Fruit fly (Drosophila melanogaster) whole organism, embryonic: ENCODE data around the gene asun.

ENCODE experiments used
- Adf1 ChIP-seq: fragments of 200-800 bp; sonication (Bioruptor generic); IDR thresholded peaks from 2 replicates; pipeline ENCODE4 v1.3.6; 2022; ENCODE audit warnings: missing biosample characterization, missing genetic modification characterization
- Aef1 ChIP-seq: fragments of 200-800 bp; sonication (Bioruptor generic); IDR thresholded peaks from 3 replicates; pipeline ENCODE4 v1.3.6; 2022; ENCODE audit warnings: missing biosample characterization, missing genetic modification characterization
- C15 ChIP-seq: fragments of 200-800 bp; sonication (Bioruptor generic); IDR thresholded peaks from 3 replicates; pipeline ENCODE4 v1.3.6; 2022; ENCODE audit warnings: missing biosample characterization, missing genetic modification characterization
- CG10267 ChIP-seq: fragments of 200-800 bp; sonication (Bioruptor generic); optimal IDR thresholded peaks from 2 replicates; lab custom pipeline; 2018; ENCODE audit warnings: missing biosample characterization, mild to moderate bottlenecking, missing genetic modification characterization, moderate library complexity
- CG11247 ChIP-seq: fragments of 200-800 bp; sonication (Bioruptor generic); IDR thresholded peaks from 2 replicates; pipeline ENCODE4 v1.3.6; 2022; ENCODE audit warnings: missing biosample characterization, missing genetic modification characterization
- CG1233 ChIP-seq: fragments of 200-800 bp; sonication (Bioruptor generic); optimal IDR thresholded peaks from 4 replicates; lab custom pipeline; 2018; ENCODE audit warnings: missing biosample characterization, mild to moderate bottlenecking, missing genetic modification characterization
- CG14441 ChIP-seq: fragments of 200-800 bp; sonication (Bioruptor generic); IDR thresholded peaks from 2 replicates; pipeline ENCODE4 v1.3.6; 2022; ENCODE audit warnings: missing biosample characterization, missing genetic modification characterization
- CG1603 ChIP-seq: fragments of 200-800 bp; sonication (Bioruptor generic); optimal IDR thresholded peaks from 2 replicates; lab custom pipeline; 2019; ENCODE audit warnings: missing biosample characterization, mild to moderate bottlenecking, missing genetic modification characterization, moderate library complexity
- CG17385 ChIP-seq: fragments of 200-800 bp; sonication (Bioruptor generic); optimal IDR thresholded peaks from 3 replicates; lab custom pipeline; 2018; ENCODE audit warnings: missing biosample characterization, mild to moderate bottlenecking, missing genetic modification characterization
- CG2199 ChIP-seq: fragments of 200-800 bp; sonication (Bioruptor generic); IDR thresholded peaks from 3 replicates; pipeline ENCODE4 v1.3.6; 2022; ENCODE audit warnings: missing biosample characterization, missing genetic modification characterization
- CG3163 ChIP-seq: fragments of 200-800 bp; sonication (Bioruptor generic); optimal IDR thresholded peaks from 3 replicates; lab custom pipeline; 2016; ENCODE audit warnings: missing biosample characterization, missing genetic modification characterization
- CG34224 ChIP-seq: fragments of 200-800 bp; sonication (Bioruptor generic); IDR thresholded peaks from 3 replicates; pipeline ENCODE4 v1.3.6; 2022; ENCODE audit warnings: missing biosample characterization, missing genetic modification characterization; ENCODE audit not compliant: partially characterized antibody
- CG34422 ChIP-seq: fragments of 200-800 bp; sonication (Bioruptor generic); IDR thresholded peaks from 3 replicates; pipeline ENCODE4 v1.3.6; 2022; ENCODE audit warnings: missing biosample characterization, missing genetic modification characterization
- CG5180 ChIP-seq: fragments of 200-800 bp; sonication (Bioruptor generic); optimal IDR thresholded peaks from 3 replicates; lab custom pipeline; 2017; ENCODE audit warnings: missing biosample characterization, missing genetic modification characterization, mild to moderate bottlenecking, moderate library complexity, missing genetic modification reagents
- CG6175 ChIP-seq: fragments of 200-800 bp; sonication (Bioruptor generic); IDR thresholded peaks from 3 replicates; pipeline ENCODE4 v1.3.6; 2022; ENCODE audit warnings: missing biosample characterization, missing genetic modification characterization
- CG7271 ChIP-seq: fragments of 200-800 bp; sonication (Bioruptor generic); optimal IDR thresholded peaks from 2 replicates; lab custom pipeline; 2018; ENCODE audit warnings: missing biosample characterization, mild to moderate bottlenecking, missing genetic modification characterization, moderate library complexity
- CG7928 ChIP-seq: fragments of 200-800 bp; sonication (Bioruptor generic); optimal IDR thresholded peaks from 2 replicates; lab custom pipeline; 2017; ENCODE audit warnings: missing biosample characterization, mild to moderate bottlenecking, missing genetic modification characterization
- CG8290 ChIP-seq, 3 experiments: fragments of 200-800 bp; sonication (Bioruptor generic); optimal IDR thresholded peaks; 2 replicates each; lab custom pipeline; 2016 to 2019; ENCODE audit warnings: missing biosample characterization in 3 of 3, missing genetic modification characterization in 3 of 3, mild to moderate bottlenecking in 2 of 3, moderate library complexity in 1 of 3
- CG9609 ChIP-seq: fragments of 200-800 bp; sonication (Bioruptor generic); optimal IDR thresholded peaks from 3 replicates; lab custom pipeline; 2016; ENCODE audit warnings: missing biosample characterization, missing genetic modification characterization
- CG9727 ChIP-seq: fragments of 200-800 bp; sonication (Bioruptor generic); optimal IDR thresholded peaks from 3 replicates; lab custom pipeline; 2017; ENCODE audit warnings: missing biosample characterization, mild to moderate bottlenecking, missing genetic modification characterization
- CkIIα-i1 ChIP-seq: fragments of 200-800 bp; sonication (Bioruptor generic); IDR thresholded peaks from 2 replicates; pipeline ENCODE4 v1.3.6; 2022; ENCODE audit warnings: missing biosample characterization, missing genetic modification characterization
- Ets65A ChIP-seq: fragments of 200-800 bp; sonication (Bioruptor generic); peaks from one replicate; lab custom pipeline; 2016; ENCODE audit warnings: missing biosample characterization, missing genetic modification characterization
- GATAe ChIP-seq: fragments of 200-800 bp; sonication (Bioruptor generic); conservative IDR thresholded peaks from 2 replicates; pipeline ENCODE4 v1.3.6; 2022; ENCODE audit warnings: missing biosample characterization, missing genetic modification characterization
- Gug ChIP-seq: fragments of 200-800 bp; sonication (Bioruptor generic); IDR thresholded peaks from 4 replicates; pipeline ENCODE4 v1.3.6; 2022; ENCODE audit warnings: missing biosample characterization, missing genetic modification characterization
- Med ChIP-seq: fragments of 200-800 bp; sonication (Bioruptor generic); peaks from one replicate; lab custom pipeline; 2016; ENCODE audit warnings: missing biosample characterization, missing genetic modification characterization, mild to moderate bottlenecking, inconsistent platforms, moderate library complexity
- Meics ChIP-seq: fragments of 200-800 bp; sonication (Bioruptor generic); optimal IDR thresholded peaks from 2 replicates; lab custom pipeline; 2017; ENCODE audit warnings: missing biosample characterization, mild to moderate bottlenecking, missing genetic modification characterization
- Optix ChIP-seq: fragments of 200-800 bp; sonication (Bioruptor generic); IDR thresholded peaks from 3 replicates; pipeline ENCODE4 v1.3.6; 2022; ENCODE audit warnings: missing biosample characterization, missing genetic modification characterization
- Ssrp ChIP-seq: fragments of 200-800 bp; sonication (Bioruptor generic); optimal IDR thresholded peaks from 2 replicates; lab custom pipeline; 2018; ENCODE audit warnings: missing biosample characterization, mild to moderate bottlenecking, missing genetic modification characterization, moderate library complexity
- Trl ChIP-seq, 3 experiments: fragments of >200 bp in 2 of 3; fragments of 200-800 bp in 1 of 3; sonication (Bioruptor generic) in 1 of 3; optimal IDR thresholded peaks; 2 replicates in 1 of 3; 3 replicates in 2 of 3; lab custom pipeline; 2016 to 2017; ENCODE audit warnings: missing biosample characterization in 1 of 3, missing genetic modification characterization in 1 of 3
- abd-A ChIP-seq: fragments of 200-800 bp; sonication (Bioruptor generic); optimal IDR thresholded peaks from 3 replicates; lab custom pipeline; 2019; ENCODE audit warnings: missing biosample characterization, mild to moderate bottlenecking, missing genetic modification characterization, moderate library complexity
- fd102C ChIP-seq: fragments of 200-800 bp; sonication (Bioruptor generic); optimal IDR thresholded peaks from 2 replicates; lab custom pipeline; 2018; ENCODE audit warnings: missing biosample characterization, mild to moderate bottlenecking, missing genetic modification characterization, moderate library complexity
- gfzf ChIP-seq: fragments of 200-800 bp; sonication (Bioruptor generic); optimal IDR thresholded peaks from 2 replicates; lab custom pipeline; 2016; ENCODE audit warnings: missing biosample characterization, mild to moderate bottlenecking, missing genetic modification characterization, moderate library complexity
- gro ChIP-seq: fragments of 200-800 bp; sonication (Bioruptor generic); optimal IDR thresholded peaks from 2 replicates; lab custom pipeline; 2016; ENCODE audit warnings: missing biosample characterization, missing genetic modification characterization
- lab ChIP-seq: fragments of 200-800 bp; sonication (Bioruptor generic); optimal IDR thresholded peaks from 3 replicates; lab custom pipeline; 2017; ENCODE audit warnings: missing biosample characterization, missing genetic modification characterization, mild to moderate bottlenecking, moderate library complexity, missing genetic modification reagents
- otp ChIP-seq: fragments of 200-800 bp; sonication (Bioruptor generic); IDR thresholded peaks from 3 replicates; pipeline ENCODE4, ENCODE4 v1.3.6; 2022; ENCODE audit warnings: missing biosample characterization, missing genetic modification characterization
- pros ChIP-seq: fragments of 200-800 bp; sonication (Bioruptor generic); optimal IDR thresholded peaks from 3 replicates; lab custom pipeline; 2019; ENCODE audit warnings: missing biosample characterization, mild to moderate bottlenecking, missing genetic modification characterization, moderate library complexity
- psq ChIP-seq: fragments of 200-800 bp; sonication (Bioruptor generic); optimal IDR thresholded peaks from 2 replicates; lab custom pipeline; 2017; ENCODE audit warnings: missing biosample characterization, missing genetic modification characterization
- ranshi ChIP-seq: fragments of 200-800 bp; sonication (Bioruptor generic); IDR thresholded peaks from 2 replicates; pipeline ENCODE4 v1.3.6; 2022; ENCODE audit warnings: missing biosample characterization, missing genetic modification characterization
- rib ChIP-seq: fragments of 200-800 bp; sonication (Bioruptor generic); IDR thresholded peaks from 2 replicates; pipeline ENCODE4 v1.3.6; 2022; ENCODE audit warnings: missing biosample characterization, missing genetic modification characterization
- run ChIP-seq: fragments of 200-800 bp; sonication (Bioruptor generic); optimal IDR thresholded peaks from 3 replicates; lab custom pipeline; 2018; ENCODE audit warnings: missing biosample characterization, mild to moderate bottlenecking, missing genetic modification characterization
- sr ChIP-seq: fragments of 200-800 bp; sonication (Bioruptor generic); IDR thresholded peaks from 3 replicates; pipeline ENCODE4 v1.3.6; 2022; ENCODE audit warnings: missing biosample characterization, missing genetic modification characterization
- stwl ChIP-seq: fragments of 200-800 bp; sonication (Bioruptor generic); optimal IDR thresholded peaks from 3 replicates; lab custom pipeline; 2018; ENCODE audit warnings: missing biosample characterization, mild to moderate bottlenecking, missing genetic modification characterization, moderate library complexity
- tll ChIP-seq, 2 experiments: fragments of 200-800 bp in 1 of 2; fragments of >200 bp in 1 of 2; sonication (Bioruptor generic) in 1 of 2; optimal IDR thresholded peaks; 2 replicates each; lab custom pipeline; 2017 to 2019; ENCODE audit warnings: missing biosample characterization in 2 of 2, missing genetic modification characterization in 2 of 2, mild to moderate bottlenecking in 1 of 2, moderate library complexity in 1 of 2
- twi ChIP-seq: fragments of 200-800 bp; optimal IDR thresholded peaks from 2 replicates; lab custom pipeline; 2019; ENCODE audit warnings: missing biosample characterization, mild to moderate bottlenecking, missing genetic modification characterization, moderate library complexity
- unc-4 ChIP-seq: fragments of 200-800 bp; sonication (Bioruptor generic); IDR thresholded peaks from 2 replicates; pipeline ENCODE4 v1.3.6; 2022; ENCODE audit warnings: missing biosample characterization, missing genetic modification characterization; ENCODE audit not compliant: partially characterized antibody
- vvl ChIP-seq: fragments of 200-800 bp; sonication (Bioruptor generic); IDR thresholded peaks from 2 replicates; pipeline ENCODE4 v1.3.6; 2022; ENCODE audit warnings: missing biosample characterization, missing genetic modification characterization
- z ChIP-seq: fragments of 200-800 bp; sonication (Bioruptor generic); IDR thresholded peaks from 3 replicates; pipeline ENCODE4 v1.3.6; 2022; ENCODE audit warnings: missing biosample characterization, missing genetic modification characterization
- zen ChIP-seq: fragments of 200-800 bp; sonication (Bioruptor generic); optimal IDR thresholded peaks from 3 replicates; lab custom pipeline; 2018; ENCODE audit warnings: missing biosample characterization, mild to moderate bottlenecking, missing genetic modification characterization, moderate library complexity

asun gene

DNA sequence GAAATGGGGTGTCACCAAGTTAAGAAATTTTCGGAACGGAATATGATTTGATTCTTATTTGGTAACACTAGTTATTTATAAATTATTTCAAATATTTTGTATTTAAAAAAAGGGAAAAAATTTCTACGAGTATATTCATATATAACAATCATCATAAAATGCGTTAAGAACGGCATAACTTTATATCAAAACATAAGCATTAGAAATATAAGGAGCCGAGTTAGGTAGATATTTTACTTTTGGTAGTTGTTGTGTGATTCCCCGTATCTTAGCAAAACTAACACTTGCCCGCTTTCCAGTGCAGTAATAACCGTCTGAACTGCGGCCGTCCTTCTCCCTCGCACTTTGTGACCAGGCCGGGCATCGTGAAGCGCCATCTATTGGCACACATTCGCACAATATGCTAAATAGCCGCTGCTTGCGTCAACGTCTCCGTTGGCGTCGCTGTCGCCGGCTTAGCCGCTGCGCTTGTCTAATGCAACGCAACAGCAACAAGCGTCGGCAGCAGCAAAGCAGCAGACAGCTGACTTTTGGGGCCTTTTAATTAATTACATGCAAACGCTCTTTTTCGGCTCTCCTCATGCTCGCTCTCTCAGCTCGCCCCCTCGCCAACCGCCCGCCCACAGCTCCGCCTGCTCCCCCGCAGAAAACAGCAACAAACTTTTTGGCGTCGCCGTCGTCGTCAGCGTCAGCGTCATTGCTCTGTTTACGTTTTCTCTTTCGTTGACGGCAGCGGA lies 19.7 kb upstream of the asun start (continued):
- TF ChIP-seq zen (tag; lab: Kevin White, UChicago) (no peak), GATAe (GFP tag; lab: Robert Waterston, UW) (no peak), gfzf (GFP tag; lab: Kevin White, UChicago) (no peak), CG11247 (GFP tag; lab: Robert Waterston, UW) (0 out of 2 replicates have a peak, but pooled peaks have one; percentile 17), CG34224 (no peak), CG1603 (tag; lab: Kevin White, UChicago) (no peak), CG2199 (GFP tag; lab: Robert Waterston, UW) (0 out of 3 replicates have a peak, but pooled peaks have one; percentile 75), C15 (GFP tag; lab: Robert Waterston, UW) (no peak), ranshi (0 out of 2 replicates have a peak, but pooled peaks have one; percentile 14), CkIIα-i1 (GFP tag; lab: Robert Waterston, UW) (no peak), psq (GFP tag; lab: Kevin White, UChicago) (no peak), Optix (GFP tag; lab: Robert Waterston, UW) (no peak), CG34422 (GFP tag; lab: Robert Waterston, UW) (peak; percentile 70; the same call in 1 of the 3 replicates), rib (GFP tag; lab: Robert Waterston, UW) (0 out of 2 replicates have a peak, but pooled peaks have one; percentile 30), CG17385 (GFP tag; lab: Kevin White, UChicago) (no peak), CG10267 (tag; lab: Kevin White, UChicago) (no peak), CG8290 (GFP tag; optimal IDR thresholded peaks at IDR 0.05; lab: Kevin White, UChicago) (no peak), CG8290 (tag; optimal IDR thresholded peaks at IDR 0.05; lab: Kevin White, UChicago) (peak in 1 of 2 experiments; percentile 4), CG3163 (GFP tag; lab: Kevin White, UChicago) (no peak), Ets65A (GFP tag; lab: Kevin White, UChicago) (peak; percentile 25), pros (GFP tag; lab: Kevin White, UChicago) (no peak), Med (peak; percentile 78), Gug (GFP tag; lab: Robert Waterston, UW) (no peak), sr (GFP tag; lab: Robert Waterston, UW) (peak; percentile 97), unc-4 (no peak), CG9727 (GFP tag; lab: Kevin White, UChicago) (peak; percentile 4), CG9609 (no peak), Meics (peak; percentile 0), CG1233 (no peak), twi (tag; lab: Kevin White, UChicago) (no peak), vvl (GFP tag; lab: Robert Waterston, UW) (peak; percentile 86), Ssrp (tag; lab: Kevin White, UChicago) (peak; percentile 26), z (GFP tag; lab: Robert Waterston, UW) (0 out of 3 replicates have a peak, but pooled peaks have one; percentile 23), Aef1 (GFP tag; lab: Robert Waterston, UW) (peak; percentile 66), run (no peak), CG5180 (GFP tag; lab: Kevin White, UChicago) (peak; percentile 28), Adf1 (GFP tag; lab: Robert Waterston, UW) (peak; percentile 98), lab (GFP tag; lab: Kevin White, UChicago) (peak; percentile 25), CG6175 (no peak; the same call in 2 of the 3 replicates), tll (GFP tag; optimal IDR thresholded peaks at IDR 0.05; lab: Kevin White, UChicago) (no peak), otp (GFP tag; lab: Robert Waterston, UW) (peak; percentile 46; the same call in 1 of the 3 replicates), CG14441 (GFP tag; lab: Robert Waterston, UW) (no peak), abd-A (tag; lab: Kevin White, UChicago) (peak; percentile 63), CG7271 (tag; lab: Kevin White, UChicago) (no peak), gro (GFP tag; lab: Kevin White, UChicago) (no peak), stwl (tag; lab: Kevin White, UChicago) (no peak), fd102C (GFP tag; lab: Kevin White, UChicago) (no peak), CG7928 (GFP tag; lab: Kevin White, UChicago) (no peak), Trl (optimal IDR thresholded peaks at IDR 0.05; lab: Kevin White, UChicago) (peak; percentile 57 to 62), Trl (GFP tag; optimal IDR thresholded peaks at IDR 0.05; lab: Kevin White, UChicago) (no peak)
